Worm (Caenorhabditis elegans) whole organism, L4 larva: Measurements from ENCODE around the gene aqp-2.

Source experiments
- ceh-20 ChIP-seq: fragments of 200-800 bp; sonication (Bioruptor generic); IDR thresholded peaks from 2 replicates; pipeline ENCODE4 v1.3.6; 2022; ENCODE audit warnings: missing genetic modification reagents, missing genetic modification characterization, missing compliant biosample characterization
- dpl-1 ChIP-seq: fragments of 150-350 bp; optimal IDR thresholded peaks from 2 replicates; lab custom pipeline; 2014; ENCODE audit warnings: missing biosample characterization, missing genetic modification reagents, missing genetic modification characterization
- egl-27 ChIP-seq: sonication (generic microtip); optimal IDR thresholded peaks from 3 replicates; lab custom pipeline; 2017; ENCODE audit warnings: missing biosample characterization, missing genetic modification reagents, missing genetic modification characterization
- hmg-1.1 ChIP-seq: fragments of 200-800 bp; sonication (Bioruptor generic); IDR thresholded peaks from 2 replicates; pipeline ENCODE4 v1.3.6; 2022; ENCODE audit warnings: missing genetic modification reagents, missing genetic modification characterization, missing compliant biosample characterization
- lin-13 ChIP-seq: fragments of 150-350 bp; optimal IDR thresholded peaks from 2 replicates; lab custom pipeline; 2014; ENCODE audit warnings: missing biosample characterization, missing genetic modification reagents, missing genetic modification characterization
- lin-29 ChIP-seq: fragments of 200-800 bp; sonication (Bioruptor generic); IDR thresholded peaks from 2 replicates; pipeline ENCODE4 v1.3.6; 2022; ENCODE audit warnings: missing genetic modification reagents, missing genetic modification characterization, missing compliant biosample characterization
- lin-39 ChIP-seq: fragments of 150-350 bp; optimal IDR thresholded peaks from 2 replicates; lab custom pipeline; 2014; ENCODE audit warnings: missing biosample characterization, missing genetic modification reagents, missing genetic modification characterization
- snpc-4 ChIP-seq: fragments of 150-350 bp; optimal IDR thresholded peaks from 2 replicates; lab custom pipeline; 2014; ENCODE audit warnings: missing biosample characterization, missing genetic modification characterization
- unc-39 ChIP-seq: sonication (generic microtip); optimal IDR thresholded peaks from 2 replicates; lab custom pipeline; 2017; ENCODE audit warnings: missing biosample characterization, missing genetic modification characterization

DNA sequence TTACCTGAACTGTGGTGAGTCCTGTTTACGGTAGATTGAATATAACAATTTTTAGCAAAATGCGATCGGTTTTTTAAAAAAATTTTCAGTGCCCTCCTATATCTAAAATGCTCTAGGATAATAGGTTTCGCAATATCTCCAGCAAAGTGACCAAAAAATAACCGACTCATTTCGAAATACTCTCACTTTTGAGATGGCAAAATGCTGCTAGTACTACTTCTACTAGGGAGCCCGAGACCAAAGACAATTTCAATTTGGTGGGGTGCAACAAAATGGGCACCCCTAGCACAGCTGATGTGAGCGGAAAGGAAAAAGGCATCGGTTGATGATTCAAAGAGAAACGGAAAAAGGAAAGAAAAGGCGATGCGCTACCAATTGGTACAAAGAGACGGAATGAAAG lies 41.8 kb upstream of the aqp-2 start:
- TF ChIP-seq dpl-1 (GFP tag; lab: Kevin White, UChicago) (no peak), lin-39 (tag; lab: Kevin White, UChicago) (no peak), unc-39 (tag; lab: Kevin White, UChicago) (no peak), snpc-4 (no peak), ceh-20 (GFP tag; lab: Robert Waterston, UW) (no peak), lin-29 (GFP tag; lab: Robert Waterston, UW) (no peak), lin-13 (GFP tag; lab: Kevin White, UChicago) (no peak), egl-27 (tag; lab: Kevin White, UChicago) (no peak), hmg-1.1 (GFP tag; lab: Robert Waterston, UW) (no peak)
